Fruit fly (Drosophila melanogaster): ENCODE results near the gene CG10171.

CG10171 gene

DNA sequence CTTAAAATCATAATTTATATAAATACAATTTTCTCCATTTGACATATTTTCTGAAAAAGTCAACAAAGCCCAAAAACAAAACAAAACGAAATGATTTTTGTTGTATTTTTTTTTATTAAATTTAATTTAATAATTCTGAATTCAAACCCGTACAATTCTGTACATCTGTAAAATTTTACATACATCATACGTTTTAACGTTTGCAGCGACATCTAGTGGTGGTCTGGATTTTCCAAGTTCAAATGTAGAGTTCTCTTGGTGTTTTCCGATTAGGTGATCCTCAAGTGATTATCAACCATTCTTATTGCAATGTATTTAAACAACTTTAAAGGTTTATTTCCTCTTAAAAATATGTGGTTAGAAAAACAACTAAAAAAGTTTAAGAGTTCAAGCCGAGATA is 23.3 kb upstream of the CG10171 start (continued):
- no peak for TF ChIP-seq maf-S (GFP tag; optimal IDR thresholded peaks at IDR 0.05)
- TF ChIP-seq CG15479 (GFP tag; optimal IDR thresholded peaks at IDR 0.05) = no peak
- peak; percentile 13 for TF ChIP-seq unpg (GFP tag; optimal IDR thresholded peaks at IDR 0.05)
- peak; percentile 62 for TF ChIP-seq Bgb (GFP tag; IDR thresholded peaks at IDR 0.05; ENCODE audit: partially characterized antibody)
- TF ChIP-seq Vsx1 (GFP tag; optimal IDR thresholded peaks at IDR 0.05) = peak; percentile 8
- TF ChIP-seq kay (GFP tag; optimal IDR thresholded peaks at IDR 0.05) = peak; percentile 21
- TF ChIP-seq vvl (GFP tag; IDR thresholded peaks at IDR 0.05) = peak; percentile 37
- TF ChIP-seq Eip74EF (GFP tag; optimal IDR thresholded peaks at IDR 0.05) = no peak
- TF ChIP-seq CG15696 (tag; optimal IDR thresholded peaks at IDR 0.05) = peak; percentile 68
- TF ChIP-seq Nf-YB (GFP tag; optimal IDR thresholded peaks at IDR 0.05) = no peak
- TF ChIP-seq CG8290 (GFP tag; optimal IDR thresholded peaks at IDR 0.05) = peak; percentile 26
- TF ChIP-seq CG8290 (tag; optimal IDR thresholded peaks at IDR 0.05) = no peak
- no peak for TF ChIP-seq CG1529 (GFP tag; optimal IDR thresholded peaks at IDR 0.05)
- TF ChIP-seq CG17568 (GFP tag; optimal IDR thresholded peaks at IDR 0.05) = no peak
- TF ChIP-seq CG9727 (GFP tag; optimal IDR thresholded peaks at IDR 0.05) = no peak
- TF ChIP-seq Gug (GFP tag; IDR thresholded peaks at IDR 0.05) = 0 out of 4 replicates have a peak, but pooled peaks have one; percentile 16
- TF ChIP-seq CG31224 (GFP tag; IDR thresholded peaks at IDR 0.05) = no peak
- no peak for TF ChIP-seq CG16813 (GFP tag; IDR thresholded peaks at IDR 0.05; ENCODE audit: partially characterized antibody)
- TF ChIP-seq zf30C (GFP tag; optimal IDR thresholded peaks at IDR 0.05) = no peak
- TF ChIP-seq slou (GFP tag; optimal IDR thresholded peaks at IDR 0.05) = no peak
- TF ChIP-seq CG30403 (GFP tag; optimal IDR thresholded peaks at IDR 0.05) = peak; percentile 49
- no peak for TF ChIP-seq CG6791 (GFP tag; IDR thresholded peaks at IDR 0.05; ENCODE audit: partially characterized antibody)
- peak; percentile 13; the same call in 1 of the 2 replicates for TF ChIP-seq HLH3B (GFP tag; IDR thresholded peaks at IDR 0.05)
- TF ChIP-seq Aef1 (GFP tag; IDR thresholded peaks at IDR 0.05) = 0 out of 3 replicates have a peak, but pooled peaks have one; percentile 16
- TF ChIP-seq gem (tag; optimal IDR thresholded peaks at IDR 0.05) = peak; percentile 54
- TF ChIP-seq CG12071 (GFP tag; optimal IDR thresholded peaks at IDR 0.05) = no peak
- peak; percentile 15; the same call in 1 of the 3 replicates for TF ChIP-seq zfh1 (GFP tag; IDR thresholded peaks at IDR 0.05)
- TF ChIP-seq al (GFP tag; IDR thresholded peaks at IDR 0.05) = no peak
- no peak for TF ChIP-seq CG1024 (GFP tag; IDR thresholded peaks at IDR 0.05)
- TF ChIP-seq run (tag; optimal IDR thresholded peaks at IDR 0.05) = no peak
- TF ChIP-seq CHES-1-like (GFP tag; optimal IDR thresholded peaks at IDR 0.05) = no peak
- TF ChIP-seq CG11456 (GFP tag; IDR thresholded peaks at IDR 0.05) = peak; percentile 83
- peak; percentile 18 for TF ChIP-seq CG2116 (GFP tag; optimal IDR thresholded peaks at IDR 0.05)
- no peak for TF ChIP-seq Fer2 (tag; optimal IDR thresholded peaks at IDR 0.05)
- TF ChIP-seq knrl (GFP tag; IDR thresholded peaks at IDR 0.05; ENCODE audit: partially characterized antibody) = no peak; the same call in 2 of the 3 replicates
- TF ChIP-seq CG14710 (tag; optimal IDR thresholded peaks at IDR 0.05) = peak; percentile 25
- peak; percentile 33 for TF ChIP-seq CG10654 (GFP tag; optimal IDR thresholded peaks at IDR 0.05)
- peak; percentile 14 for TF ChIP-seq Mad (GFP tag; optimal IDR thresholded peaks at IDR 0.05)
- no peak for TF ChIP-seq Lim3 (GFP tag; IDR thresholded peaks at IDR 0.05)
- TF ChIP-seq row (GFP tag; IDR thresholded peaks at IDR 0.05) = no peak
- peak; percentile 11 for TF ChIP-seq pum (GFP tag; optimal IDR thresholded peaks at IDR 0.05)
- TF ChIP-seq twi (tag; optimal IDR thresholded peaks at IDR 0.05) = peak; percentile 6
- TF ChIP-seq CG2120 (GFP tag; optimal IDR thresholded peaks at IDR 0.05) = peak; percentile 39
- TF ChIP-seq dm (GFP tag; optimal IDR thresholded peaks at IDR 0.05) = no peak
- TF ChIP-seq CG18476 (GFP tag; optimal IDR thresholded peaks at IDR 0.05) = no peak
- TF ChIP-seq CG17612 (GFP tag; IDR thresholded peaks at IDR 0.05) = no peak
- TF ChIP-seq danr (GFP tag; IDR thresholded peaks at IDR 0.05) = no peak
- no peak for TF ChIP-seq ranshi (GFP tag; IDR thresholded peaks at IDR 0.05)
- no peak for TF ChIP-seq ftz-f1 (GFP tag; optimal IDR thresholded peaks at IDR 0.05)
- TF ChIP-seq Sox100B (GFP tag; optimal IDR thresholded peaks at IDR 0.05) = no peak
- peak; percentile 61 for TF ChIP-seq HmgZ (tag; optimal IDR thresholded peaks at IDR 0.05)

All from whole organism, embryonic.